Fruit fly (Drosophila melanogaster) whole organism, embryonic: ENCODE results near the gene CG15145.

ENCODE experiments used
- Aef1 ChIP-seq: fragments of 200-800 bp; sonication (Bioruptor generic); IDR thresholded peaks from 3 replicates; pipeline ENCODE4 v1.3.6; 2022; ENCODE audit warnings: missing biosample characterization, missing genetic modification characterization
- Bdp1 ChIP-seq: fragments of 200-800 bp; sonication (Bioruptor generic); optimal IDR thresholded peaks from 3 replicates; lab custom pipeline; 2016; ENCODE audit warnings: missing biosample characterization, missing genetic modification characterization
- CG1024 ChIP-seq: fragments of 200-800 bp; sonication (Bioruptor generic); IDR thresholded peaks from 2 replicates; pipeline ENCODE4 v1.3.6; 2022; ENCODE audit warnings: missing biosample characterization, missing genetic modification characterization
- CG10321 ChIP-seq: fragments of 200-800 bp; sonication (Bioruptor generic); IDR thresholded peaks from 2 replicates; pipeline ENCODE4 v1.3.6; 2022; ENCODE audit warnings: missing biosample characterization, missing genetic modification characterization
- CG10431 ChIP-seq: fragments of 200-800 bp; sonication (Bioruptor generic); optimal IDR thresholded peaks from 3 replicates; lab custom pipeline; 2018; ENCODE audit warnings: missing biosample characterization, mild to moderate bottlenecking, missing genetic modification characterization
- CG10654 ChIP-seq: fragments of 200-800 bp; sonication (Bioruptor generic); optimal IDR thresholded peaks from 2 replicates; lab custom pipeline; 2016; ENCODE audit warnings: missing biosample characterization, missing genetic modification characterization
- CG12769 ChIP-seq: fragments of 200-800 bp; sonication (Bioruptor generic); optimal IDR thresholded peaks from 2 replicates; lab custom pipeline; 2019; ENCODE audit warnings: missing biosample characterization, mild to moderate bottlenecking, missing genetic modification characterization, moderate library complexity
- CG14710 ChIP-seq: fragments of 200-800 bp; sonication (Bioruptor generic); optimal IDR thresholded peaks from 3 replicates; lab custom pipeline; 2019; ENCODE audit warnings: missing biosample characterization, mild to moderate bottlenecking, missing genetic modification characterization, moderate library complexity
- CG1602 ChIP-seq: fragments of 200-800 bp; sonication (Bioruptor generic); optimal IDR thresholded peaks from 3 replicates; lab custom pipeline; 2016; ENCODE audit warnings: missing biosample characterization, missing genetic modification characterization
- CG17612 ChIP-seq: fragments of 200-800 bp; sonication (Bioruptor generic); IDR thresholded peaks from 2 replicates; pipeline ENCODE4 v1.3.6; 2022; ENCODE audit warnings: missing biosample characterization, missing genetic modification characterization
- CG17802 ChIP-seq: fragments of 200-800 bp; sonication (Bioruptor generic); optimal IDR thresholded peaks from 2 replicates; lab custom pipeline; 2018; ENCODE audit warnings: missing biosample characterization, mild to moderate bottlenecking, missing genetic modification characterization, moderate library complexity
- CG18476 ChIP-seq: fragments of 200-800 bp; sonication (Bioruptor generic); optimal IDR thresholded peaks from 2 replicates; lab custom pipeline; 2016; ENCODE audit warnings: missing biosample characterization, mild to moderate bottlenecking, missing genetic modification characterization
- CG2116 ChIP-seq: fragments of 200-800 bp; sonication (Bioruptor generic); optimal IDR thresholded peaks from 3 replicates; lab custom pipeline; 2018; ENCODE audit warnings: missing biosample characterization, mild to moderate bottlenecking, missing genetic modification characterization
- CG2199 ChIP-seq: fragments of 200-800 bp; sonication (Bioruptor generic); IDR thresholded peaks from 3 replicates; pipeline ENCODE4 v1.3.6; 2022; ENCODE audit warnings: missing biosample characterization, missing genetic modification characterization
- CG2712 ChIP-seq: fragments of 200-800 bp; optimal IDR thresholded peaks from 3 replicates; lab custom pipeline; 2019; ENCODE audit warnings: missing biosample characterization, mild to moderate bottlenecking, missing genetic modification characterization, moderate library complexity
- CG30431 ChIP-seq: fragments of 200-800 bp; sonication (Bioruptor generic); optimal IDR thresholded peaks from 2 replicates; lab custom pipeline; 2017; ENCODE audit warnings: missing biosample characterization, missing genetic modification characterization
- CG31365 ChIP-seq: fragments of 200-800 bp; sonication (Bioruptor generic); optimal IDR thresholded peaks from 2 replicates; lab custom pipeline; 2018; ENCODE audit warnings: missing biosample characterization, mild to moderate bottlenecking, missing genetic modification characterization
- CG3995 ChIP-seq: fragments of 200-800 bp; sonication (Bioruptor generic); optimal IDR thresholded peaks from 3 replicates; lab custom pipeline; 2016; ENCODE audit warnings: missing biosample characterization, missing genetic modification characterization
- CG42726 ChIP-seq: fragments of 200-800 bp; sonication (Bioruptor generic); IDR thresholded peaks from 2 replicates; pipeline ENCODE4 v1.3.6; 2022; ENCODE audit warnings: missing biosample characterization, missing genetic modification characterization; ENCODE audit not compliant: partially characterized antibody
- CG4360 ChIP-seq: fragments of 200-800 bp; sonication (Bioruptor generic); IDR thresholded peaks from 2 replicates; pipeline ENCODE4 v1.3.6; 2022; ENCODE audit warnings: missing biosample characterization, missing genetic modification characterization
- CG4424 ChIP-seq: fragments of 200-800 bp; sonication (Bioruptor generic); optimal IDR thresholded peaks from 3 replicates; lab custom pipeline; 2016; ENCODE audit warnings: missing biosample characterization, missing genetic modification characterization
- CG4707 ChIP-seq: fragments of 200-800 bp; sonication (Bioruptor generic); optimal IDR thresholded peaks from 2 replicates; lab custom pipeline; 2018; ENCODE audit warnings: missing biosample characterization, mild to moderate bottlenecking, missing genetic modification characterization, moderate library complexity
- CG4820 ChIP-seq: fragments of 200-800 bp; sonication (Bioruptor generic); optimal IDR thresholded peaks from 3 replicates; lab custom pipeline; 2016; ENCODE audit warnings: missing biosample characterization, missing genetic modification characterization
- D ChIP-seq, 2 experiments: fragments of 200-800 bp in 1 of 2; fragments of >200 bp in 1 of 2; sonication (Bioruptor generic) in 1 of 2; optimal IDR thresholded peaks; 2 replicates in 1 of 2; 3 replicates in 1 of 2; lab custom pipeline; 2017; ENCODE audit warnings: mild to moderate bottlenecking in 1 of 2, missing biosample characterization in 1 of 2, missing genetic modification characterization in 1 of 2, missing genetic modification reagents in 1 of 2
- Dbx ChIP-seq: fragments of 200-800 bp; sonication (Bioruptor generic); IDR thresholded peaks from 3 replicates; pipeline ENCODE4 v1.3.6; 2022; ENCODE audit warnings: missing biosample characterization, missing genetic modification characterization
- Dek ChIP-seq: fragments of 200-800 bp; sonication (Bioruptor generic); optimal IDR thresholded peaks from 3 replicates; lab custom pipeline; 2019; ENCODE audit warnings: missing biosample characterization, mild to moderate bottlenecking, missing genetic modification characterization, moderate library complexity
- Dfd ChIP-seq, 2 experiments: fragments of >200 bp; optimal IDR thresholded peaks; 2 replicates each; lab custom pipeline; 2017; ENCODE audit warnings: missing biosample characterization in 2 of 2, missing genetic modification characterization in 2 of 2
- E2f2 ChIP-seq: fragments of 200-800 bp; sonication (Bioruptor generic); IDR thresholded peaks from 2 replicates; pipeline ENCODE4 v1.3.6; 2022; ENCODE audit warnings: missing biosample characterization, missing genetic modification characterization
- Gug ChIP-seq: fragments of 200-800 bp; sonication (Bioruptor generic); IDR thresholded peaks from 4 replicates; pipeline ENCODE4 v1.3.6; 2022; ENCODE audit warnings: missing biosample characterization, missing genetic modification characterization
- HmgD ChIP-seq: fragments of 200-800 bp; sonication (Bioruptor generic); optimal IDR thresholded peaks from 3 replicates; lab custom pipeline; 2016; ENCODE audit warnings: missing biosample characterization, missing genetic modification characterization
- Hr3 ChIP-seq: fragments of 200-800 bp; sonication (Bioruptor generic); optimal IDR thresholded peaks from 3 replicates; lab custom pipeline; 2016; ENCODE audit warnings: missing biosample characterization, missing genetic modification characterization
- Hr39 ChIP-seq: fragments of >200 bp; optimal IDR thresholded peaks from 2 replicates; lab custom pipeline; 2017
- Hr51 ChIP-seq, 2 experiments: fragments of 200-800 bp; sonication (Bioruptor generic); optimal IDR thresholded peaks; 2 replicates in 1 of 2; 3 replicates in 1 of 2; lab custom pipeline; 2016 to 2018; ENCODE audit warnings: missing biosample characterization in 2 of 2, missing genetic modification characterization in 2 of 2, mild to moderate bottlenecking in 1 of 2, moderate library complexity in 1 of 2
- Kr ChIP-seq: fragments of 200-800 bp; sonication (Bioruptor generic); optimal IDR thresholded peaks from 2 replicates; lab custom pipeline; 2017; ENCODE audit warnings: missing biosample characterization, mild to moderate bottlenecking, missing genetic modification characterization
- Lim3 ChIP-seq: fragments of 200-800 bp; sonication (Bioruptor generic); IDR thresholded peaks from 2 replicates; pipeline ENCODE4 v1.3.6; 2022; ENCODE audit warnings: missing biosample characterization, missing genetic modification characterization
- Rfx ChIP-seq: fragments of 200-800 bp; sonication (Bioruptor generic); IDR thresholded peaks from 2 replicates; pipeline ENCODE4 v1.3.6; 2022; ENCODE audit warnings: missing biosample characterization, missing genetic modification characterization
- Xrp1 ChIP-seq: fragments of 200-800 bp; sonication (Bioruptor generic); IDR thresholded peaks from 2 replicates; pipeline ENCODE4 v1.3.6; 2022; ENCODE audit warnings: missing biosample characterization, missing genetic modification characterization
- btn ChIP-seq: fragments of 200-800 bp; sonication (Bioruptor generic); optimal IDR thresholded peaks from 2 replicates; lab custom pipeline; 2016; ENCODE audit warnings: missing biosample characterization, missing genetic modification characterization
- cad ChIP-seq: fragments of >200 bp; optimal IDR thresholded peaks from 2 replicates; lab custom pipeline; 2017; ENCODE audit warnings: missing biosample characterization, missing genetic modification characterization
- dmrt99B ChIP-seq: fragments of 200-800 bp; sonication (Bioruptor generic); optimal IDR thresholded peaks from 2 replicates; lab custom pipeline; 2018; ENCODE audit warnings: missing biosample characterization, mild to moderate bottlenecking, missing genetic modification characterization, moderate library complexity
- dysf ChIP-seq: fragments of 200-800 bp; sonication (Bioruptor generic); IDR thresholded peaks from 3 replicates; pipeline ENCODE4 v1.3.6; 2022; ENCODE audit warnings: missing biosample characterization, missing genetic modification characterization
- gce ChIP-seq: fragments of 200-800 bp; sonication (Bioruptor generic); IDR thresholded peaks from 3 replicates; pipeline ENCODE4 v1.3.6; 2022; ENCODE audit warnings: missing biosample characterization, missing genetic modification characterization
- gcm ChIP-seq: fragments of 200-800 bp; sonication (Bioruptor generic); optimal IDR thresholded peaks from 2 replicates; lab custom pipeline; 2019; ENCODE audit warnings: missing biosample characterization, mild to moderate bottlenecking, missing genetic modification characterization, moderate library complexity
- gsb-n ChIP-seq: fragments of 200-800 bp; sonication (Bioruptor generic); optimal IDR thresholded peaks from 3 replicates; lab custom pipeline; 2018; ENCODE audit warnings: missing biosample characterization, mild to moderate bottlenecking, missing genetic modification characterization
- jigr1 ChIP-seq: fragments of 200-800 bp; sonication (Bioruptor generic); IDR thresholded peaks from 3 replicates; pipeline ENCODE4 v1.3.6; 2022; ENCODE audit warnings: missing biosample characterization, missing genetic modification characterization
- lab ChIP-seq: fragments of 200-800 bp; sonication (Bioruptor generic); optimal IDR thresholded peaks from 3 replicates; lab custom pipeline; 2017; ENCODE audit warnings: missing biosample characterization, missing genetic modification characterization, mild to moderate bottlenecking, moderate library complexity, missing genetic modification reagents
- maf-S ChIP-seq: fragments of 200-800 bp; sonication (Bioruptor generic); optimal IDR thresholded peaks from 2 replicates; lab custom pipeline; 2016; ENCODE audit warnings: missing biosample characterization, missing genetic modification characterization
- nau ChIP-seq: fragments of 200-800 bp; sonication (Bioruptor generic); optimal IDR thresholded peaks from 3 replicates; lab custom pipeline; 2017; ENCODE audit warnings: missing biosample characterization, mild to moderate bottlenecking, missing genetic modification characterization, missing genetic modification reagents
- nom ChIP-seq: fragments of 200-800 bp; sonication (Bioruptor generic); optimal IDR thresholded peaks from 2 replicates; lab custom pipeline; 2017; ENCODE audit warnings: missing biosample characterization, missing genetic modification characterization, mild to moderate bottlenecking, moderate library complexity, missing genetic modification reagents
- repo ChIP-seq: fragments of 200-800 bp; sonication (Bioruptor generic); optimal IDR thresholded peaks from 2 replicates; lab custom pipeline; 2016; ENCODE audit warnings: missing biosample characterization, missing genetic modification characterization
- z ChIP-seq: fragments of 200-800 bp; sonication (Bioruptor generic); IDR thresholded peaks from 3 replicates; pipeline ENCODE4 v1.3.6; 2022; ENCODE audit warnings: missing biosample characterization, missing genetic modification characterization
- zfh2 ChIP-seq: fragments of 200-800 bp; sonication (Bioruptor generic); optimal IDR thresholded peaks from 2 replicates; lab custom pipeline; 2016; ENCODE audit warnings: missing biosample characterization, missing genetic modification characterization

Gene CG15145

DNA sequence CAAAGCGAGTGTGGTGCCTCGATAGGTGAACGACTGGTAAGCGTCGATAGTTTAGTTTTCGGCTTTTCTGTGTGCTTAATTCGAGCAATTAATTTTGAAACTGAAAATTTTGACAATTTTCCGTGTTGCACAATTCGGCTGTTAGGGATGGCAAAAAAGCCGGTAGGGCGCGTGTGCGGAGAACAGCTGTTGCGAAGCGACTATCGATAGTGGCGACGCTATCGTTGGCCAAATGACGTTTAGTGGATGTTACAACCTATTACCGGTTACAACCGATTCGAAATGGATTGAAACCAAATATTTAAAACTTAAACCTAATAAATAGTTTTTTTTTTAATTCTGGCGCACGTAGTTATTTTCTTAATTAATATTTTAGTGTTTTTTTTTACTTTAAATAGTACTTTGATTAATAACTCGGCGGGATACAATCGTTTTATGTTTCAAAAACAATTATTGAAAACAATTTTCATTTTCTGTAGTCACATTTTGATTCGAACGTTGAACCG lies 31.0 kb downstream of the CG15145 start, which contains the start of the genes mEFTs and Dhc36C (continued):
- TF ChIP-seq Dek (tag; lab: Kevin White, UChicago): no peak
- TF ChIP-seq Kr (GFP tag; lab: Kevin White, UChicago): no peak
- TF ChIP-seq CG42726: peak; percentile 92
- no peak for TF ChIP-seq maf-S
- no peak for TF ChIP-seq Lim3 (GFP tag; lab: Robert Waterston, UW)
- no peak for TF ChIP-seq nom (GFP tag; lab: Kevin White, UChicago)
- no peak for TF ChIP-seq CG4360
- peak; percentile 63 for TF ChIP-seq CG2116 (GFP tag; lab: Kevin White, UChicago)
- no peak for TF ChIP-seq CG4707 (GFP tag; lab: Kevin White, UChicago)
- no peak for TF ChIP-seq Aef1
- TF ChIP-seq CG10321 (GFP tag; lab: Robert Waterston, UW): no peak
- no peak for TF ChIP-seq cad
- no peak for TF ChIP-seq CG30431 (GFP tag; lab: Kevin White, UChicago)
- no peak for TF ChIP-seq CG10431 (GFP tag; lab: Kevin White, UChicago)
- TF ChIP-seq CG2199 (GFP tag; lab: Robert Waterston, UW): no peak
- no peak for TF ChIP-seq CG4820 (GFP tag; lab: Kevin White, UChicago)
- no peak for TF ChIP-seq z (GFP tag; lab: Robert Waterston, UW)
- no peak for TF ChIP-seq CG3995 (GFP tag; lab: Kevin White, UChicago)
- no peak for TF ChIP-seq CG17802 (tag; lab: Kevin White, UChicago)
- no peak for TF ChIP-seq jigr1
- TF ChIP-seq CG18476 (GFP tag; lab: Kevin White, UChicago): no peak
- TF ChIP-seq CG1024 (GFP tag; lab: Robert Waterston, UW): no peak
- no peak for TF ChIP-seq CG2712 (tag; lab: Kevin White, UChicago)
- no peak for TF ChIP-seq Bdp1 (GFP tag; lab: Kevin White, UChicago)
- peak; percentile 46 for TF ChIP-seq CG14710 (tag; lab: Kevin White, UChicago)
- no peak for TF ChIP-seq D (optimal IDR thresholded peaks at IDR 0.05; lab: Kevin White, UChicago)
- TF ChIP-seq D (GFP tag; optimal IDR thresholded peaks at IDR 0.05; lab: Kevin White, UChicago): no peak
- TF ChIP-seq Rfx (GFP tag; lab: Robert Waterston, UW): peak; percentile 51
- peak; percentile 15 for TF ChIP-seq HmgD (GFP tag; lab: Kevin White, UChicago)
- TF ChIP-seq CG17612 (GFP tag; lab: Robert Waterston, UW): no peak
- no peak for TF ChIP-seq CG31365 (tag; lab: Kevin White, UChicago)
- no peak for TF ChIP-seq Hr39
- no peak for TF ChIP-seq gcm
- TF ChIP-seq CG1602 (GFP tag; lab: Kevin White, UChicago): no peak
- no peak for TF ChIP-seq zfh2
- no peak for TF ChIP-seq lab (GFP tag; lab: Kevin White, UChicago)
- TF ChIP-seq dmrt99B (tag; lab: Kevin White, UChicago): no peak
- no peak for TF ChIP-seq Dfd (GFP tag; optimal IDR thresholded peaks at IDR 0.05; lab: Kevin White, UChicago)
- TF ChIP-seq E2f2 (GFP tag; lab: Robert Waterston, UW): peak; percentile 86
- TF ChIP-seq repo (GFP tag; lab: Kevin White, UChicago): no peak
- TF ChIP-seq CG10654: no peak
- no peak for TF ChIP-seq nau (GFP tag; lab: Kevin White, UChicago)
- no peak for TF ChIP-seq Xrp1 (GFP tag; lab: Robert Waterston, UW)
- TF ChIP-seq gsb-n (tag; lab: Kevin White, UChicago): no peak
- TF ChIP-seq gce: no peak
- TF ChIP-seq dysf (GFP tag; lab: Robert Waterston, UW): no peak
- TF ChIP-seq Gug (GFP tag; lab: Robert Waterston, UW): no peak
- no peak for TF ChIP-seq CG12769 (tag; lab: Kevin White, UChicago)
- no peak for TF ChIP-seq Hr3 (GFP tag; lab: Kevin White, UChicago)
- TF ChIP-seq btn: no peak
- no peak for TF ChIP-seq Dbx (GFP tag; lab: Robert Waterston, UW)
- no peak for TF ChIP-seq CG4424 (GFP tag; lab: Kevin White, UChicago)
- no peak for TF ChIP-seq Hr51 (GFP tag; optimal IDR thresholded peaks at IDR 0.05; lab: Kevin White, UChicago)
